Fruit fly (Drosophila melanogaster) whole organism, embryonic: ENCODE results near the gene Sry-alpha.

Experiments
- CG17359 ChIP-seq: fragments of 200-800 bp; sonication (Bioruptor generic); optimal IDR thresholded peaks from 3 replicates; lab custom pipeline; 2018; ENCODE audit warnings: missing biosample characterization, mild to moderate bottlenecking, missing genetic modification characterization, moderate library complexity
- CG17361 ChIP-seq: fragments of 200-800 bp; sonication (Bioruptor generic); IDR thresholded peaks from 3 replicates; pipeline ENCODE4 v1.3.6; 2022; ENCODE audit warnings: missing biosample characterization, missing genetic modification characterization
- CG3726 ChIP-seq: fragments of 200-800 bp; sonication (Bioruptor generic); IDR thresholded peaks from 3 replicates; pipeline ENCODE4, ENCODE4 v1.3.6; 2022; ENCODE audit warnings: missing biosample characterization, missing genetic modification characterization
- CG4360 ChIP-seq: fragments of 200-800 bp; sonication (Bioruptor generic); IDR thresholded peaks from 2 replicates; pipeline ENCODE4 v1.3.6; 2022; ENCODE audit warnings: missing biosample characterization, missing genetic modification characterization
- CG6791 ChIP-seq: fragments of 200-800 bp; sonication (Bioruptor generic); IDR thresholded peaks from 3 replicates; pipeline ENCODE4 v1.3.6; 2022; ENCODE audit warnings: missing biosample characterization, missing genetic modification characterization; ENCODE audit not compliant: partially characterized antibody
- Doc2 ChIP-seq: fragments of 200-800 bp; sonication (Bioruptor generic); IDR thresholded peaks from 2 replicates; pipeline ENCODE4 v1.3.6; 2022; ENCODE audit warnings: missing biosample characterization, missing genetic modification characterization
- NK7.1 ChIP-seq: fragments of 200-800 bp; sonication (Bioruptor generic); optimal IDR thresholded peaks from 3 replicates; lab custom pipeline; 2016; ENCODE audit warnings: missing biosample characterization, missing genetic modification characterization
- Sox102F ChIP-seq: fragments of 200-800 bp; sonication (Bioruptor generic); optimal IDR thresholded peaks from 2 replicates; lab custom pipeline; 2018; ENCODE audit warnings: missing biosample characterization, mild to moderate bottlenecking, missing genetic modification characterization, moderate library complexity
- bowl ChIP-seq: fragments of 200-800 bp; sonication (Bioruptor generic); IDR thresholded peaks from 2 replicates; pipeline ENCODE4 v1.3.6; 2022; ENCODE audit warnings: missing biosample characterization, missing genetic modification characterization
- hkb ChIP-seq, 2 experiments: fragments of 200-800 bp in 1 of 2; fragments of >200 bp in 1 of 2; sonication (Bioruptor generic) in 1 of 2; IDR thresholded peaks in 1 of 2; optimal IDR thresholded peaks in 1 of 2; 2 replicates each; pipeline versions ENCODE4 v1.3.6 to Lab custom; 2017 to 2022; ENCODE audit warnings: missing biosample characterization in 1 of 2, missing genetic modification characterization in 1 of 2
- nerfin-1 ChIP-seq: fragments of 200-800 bp; sonication (Bioruptor generic); optimal IDR thresholded peaks from 3 replicates; lab custom pipeline; 2019; ENCODE audit warnings: missing biosample characterization, mild to moderate bottlenecking, missing genetic modification characterization, moderate library complexity
- pnt ChIP-seq: fragments of 200-800 bp; sonication (Bioruptor generic); optimal IDR thresholded peaks from 3 replicates; lab custom pipeline; 2016; ENCODE audit warnings: missing biosample characterization, missing genetic modification characterization

- TF ChIP-seq nerfin-1 (tag; lab: Kevin White, UChicago) = no peak
- TF ChIP-seq Sox102F (GFP tag; lab: Kevin White, UChicago) = no peak
- TF ChIP-seq bowl = no peak
- TF ChIP-seq hkb (optimal IDR thresholded peaks at IDR 0.05; lab: Kevin White, UChicago) = no peak
- TF ChIP-seq hkb (GFP tag; IDR thresholded peaks at IDR 0.05; lab: Robert Waterston, UW) = no peak
- no peak for TF ChIP-seq pnt (GFP tag; lab: Kevin White, UChicago)
- no peak for TF ChIP-seq Doc2 (GFP tag; lab: Robert Waterston, UW)
- no peak for TF ChIP-seq CG17361
- no peak for TF ChIP-seq CG4360 (GFP tag; lab: Robert Waterston, UW)
- TF ChIP-seq NK7.1 (GFP tag; lab: Kevin White, UChicago) = no peak
- TF ChIP-seq CG6791 (GFP tag; lab: Robert Waterston, UW) = no peak
- no peak for TF ChIP-seq CG3726 (GFP tag; lab: Robert Waterston, UW)
- no peak for TF ChIP-seq CG17359 (tag; lab: Kevin White, UChicago)
Observed at dm6 chr3R:30091795-30092699, 52.5 kb downstream of the Sry-alpha start.
